Fruit fly (Drosophila melanogaster) whole organism, embryonic: ENCODE results near the gene Dbp73D.

Experiments
- CG11456 ChIP-seq: fragments of 200-800 bp; sonication (Bioruptor generic); IDR thresholded peaks from 3 replicates; pipeline ENCODE4 v1.3.6; 2022; ENCODE audit warnings: missing biosample characterization, missing genetic modification characterization
- CG11695 ChIP-seq: fragments of 200-800 bp; sonication (Bioruptor generic); IDR thresholded peaks from 3 replicates; pipeline ENCODE4 v1.3.6; 2022; ENCODE audit warnings: missing biosample characterization, missing genetic modification characterization
- CG13296 ChIP-seq: fragments of 200-800 bp; sonication (Bioruptor generic); optimal IDR thresholded peaks from 3 replicates; lab custom pipeline; 2018; ENCODE audit warnings: missing biosample characterization, mild to moderate bottlenecking, missing genetic modification characterization
- CG13775 ChIP-seq: fragments of 200-800 bp; sonication (Bioruptor generic); optimal IDR thresholded peaks from 3 replicates; lab custom pipeline; 2017; ENCODE audit warnings: missing biosample characterization, mild to moderate bottlenecking, missing genetic modification characterization
- CG14710 ChIP-seq: fragments of 200-800 bp; sonication (Bioruptor generic); optimal IDR thresholded peaks from 3 replicates; lab custom pipeline; 2019; ENCODE audit warnings: missing biosample characterization, mild to moderate bottlenecking, missing genetic modification characterization, moderate library complexity
- CG17829 ChIP-seq: fragments of 200-800 bp; optimal IDR thresholded peaks from 2 replicates; lab custom pipeline; 2019; ENCODE audit warnings: missing biosample characterization, mild to moderate bottlenecking, missing genetic modification characterization, moderate library complexity
- CG18476 ChIP-seq: fragments of 200-800 bp; sonication (Bioruptor generic); optimal IDR thresholded peaks from 2 replicates; lab custom pipeline; 2016; ENCODE audit warnings: missing biosample characterization, mild to moderate bottlenecking, missing genetic modification characterization
- CG18619 ChIP-seq: fragments of 200-800 bp; sonication (Bioruptor generic); optimal IDR thresholded peaks from 3 replicates; lab custom pipeline; 2017; ENCODE audit warnings: missing biosample characterization, mild to moderate bottlenecking, missing genetic modification characterization
- CG2116 ChIP-seq: fragments of 200-800 bp; sonication (Bioruptor generic); optimal IDR thresholded peaks from 3 replicates; lab custom pipeline; 2018; ENCODE audit warnings: missing biosample characterization, mild to moderate bottlenecking, missing genetic modification characterization
- CG2120 ChIP-seq: fragments of 200-800 bp; sonication (Bioruptor generic); optimal IDR thresholded peaks from 3 replicates; lab custom pipeline; 2016; ENCODE audit warnings: missing biosample characterization, missing genetic modification characterization
- CG2678 ChIP-seq: fragments of 200-800 bp; sonication (Bioruptor generic); optimal IDR thresholded peaks from 3 replicates; lab custom pipeline; 2019; ENCODE audit warnings: missing biosample characterization, mild to moderate bottlenecking, missing genetic modification characterization, moderate library complexity
- CG30403 ChIP-seq: fragments of 200-800 bp; sonication (Bioruptor generic); optimal IDR thresholded peaks from 3 replicates; lab custom pipeline; 2016; ENCODE audit warnings: missing biosample characterization, missing genetic modification characterization
- CG4617 ChIP-seq: fragments of 200-800 bp; sonication (Bioruptor generic); optimal IDR thresholded peaks from 3 replicates; lab custom pipeline; 2016; ENCODE audit warnings: missing biosample characterization, missing genetic modification characterization, borderline replicate concordance
- CG6272 ChIP-seq: fragments of 200-800 bp; sonication (Bioruptor generic); IDR thresholded peaks from 2 replicates; pipeline ENCODE4 v1.3.6; 2022; ENCODE audit warnings: missing biosample characterization, missing genetic modification characterization
- CG8290 ChIP-seq, 3 experiments: fragments of 200-800 bp; sonication (Bioruptor generic); optimal IDR thresholded peaks; 2 replicates each; lab custom pipeline; 2016 to 2019; ENCODE audit warnings: missing biosample characterization in 3 of 3, missing genetic modification characterization in 3 of 3, mild to moderate bottlenecking in 2 of 3, moderate library complexity in 1 of 3
- CG9437 ChIP-seq: fragments of 200-800 bp; sonication (Bioruptor generic); optimal IDR thresholded peaks from 2 replicates; lab custom pipeline; 2018; ENCODE audit warnings: missing biosample characterization, mild to moderate bottlenecking, missing genetic modification characterization
- CG9727 ChIP-seq: fragments of 200-800 bp; sonication (Bioruptor generic); optimal IDR thresholded peaks from 3 replicates; lab custom pipeline; 2017; ENCODE audit warnings: missing biosample characterization, mild to moderate bottlenecking, missing genetic modification characterization
- CG9817 ChIP-seq: fragments of 200-800 bp; sonication (Bioruptor generic); optimal IDR thresholded peaks from 2 replicates; lab custom pipeline; 2018; ENCODE audit warnings: missing biosample characterization, mild to moderate bottlenecking, missing genetic modification characterization, moderate library complexity
- Dip3 ChIP-seq: fragments of 200-800 bp; sonication (Bioruptor generic); optimal IDR thresholded peaks from 3 replicates; lab custom pipeline; 2016; ENCODE audit warnings: missing biosample characterization, missing genetic modification characterization
- Elba2 ChIP-seq: fragments of 200-800 bp; sonication (Bioruptor generic); optimal IDR thresholded peaks from 3 replicates; lab custom pipeline; 2016; ENCODE audit warnings: missing biosample characterization, missing genetic modification characterization
- Ets65A ChIP-seq: fragments of 200-800 bp; sonication (Bioruptor generic); peaks from one replicate; lab custom pipeline; 2016; ENCODE audit warnings: missing biosample characterization, missing genetic modification characterization
- Fer2 ChIP-seq: fragments of 200-800 bp; sonication (Bioruptor generic); optimal IDR thresholded peaks from 2 replicates; lab custom pipeline; 2018; ENCODE audit warnings: missing biosample characterization, mild to moderate bottlenecking, missing genetic modification characterization, moderate library complexity
- Hsf ChIP-seq: fragments of 200-800 bp; sonication (Bioruptor generic); optimal IDR thresholded peaks from 3 replicates; lab custom pipeline; 2016; ENCODE audit warnings: missing biosample characterization, missing genetic modification characterization
- Lhr ChIP-seq: fragments of 200-800 bp; sonication (Bioruptor generic); optimal IDR thresholded peaks from 3 replicates; lab custom pipeline; 2017; ENCODE audit warnings: mild to moderate bottlenecking, missing biosample characterization, missing genetic modification reagents, missing genetic modification characterization
- Max ChIP-seq: fragments of 200-800 bp; sonication (Bioruptor generic); optimal IDR thresholded peaks from 2 replicates; lab custom pipeline; 2016; ENCODE audit warnings: missing biosample characterization, mild to moderate bottlenecking, missing genetic modification characterization
- Myb ChIP-seq: fragments of 200-800 bp; sonication (Bioruptor generic); optimal IDR thresholded peaks from 2 replicates; lab custom pipeline; 2016; ENCODE audit warnings: missing biosample characterization, missing genetic modification characterization
- Nf-YA ChIP-seq: fragments of 200-800 bp; sonication (Bioruptor generic); IDR thresholded peaks from 2 replicates; pipeline ENCODE4 v1.3.6; 2022; ENCODE audit warnings: missing biosample characterization, missing genetic modification characterization
- NfI ChIP-seq: fragments of 200-800 bp; sonication (Bioruptor generic); optimal IDR thresholded peaks from 3 replicates; lab custom pipeline; 2018; ENCODE audit warnings: missing biosample characterization, mild to moderate bottlenecking, missing genetic modification characterization, moderate library complexity
- Oli ChIP-seq: fragments of 200-800 bp; sonication (Bioruptor generic); optimal IDR thresholded peaks from 2 replicates; lab custom pipeline; 2018; ENCODE audit warnings: missing biosample characterization, mild to moderate bottlenecking, missing genetic modification characterization, moderate library complexity
- Rfx ChIP-seq: fragments of 200-800 bp; sonication (Bioruptor generic); IDR thresholded peaks from 2 replicates; pipeline ENCODE4 v1.3.6; 2022; ENCODE audit warnings: missing biosample characterization, missing genetic modification characterization
- Spps ChIP-seq: fragments of 200-800 bp; sonication (Bioruptor generic); optimal IDR thresholded peaks from 2 replicates; lab custom pipeline; 2018; ENCODE audit warnings: missing biosample characterization, mild to moderate bottlenecking, missing genetic modification characterization
- Xbp1 ChIP-seq: fragments of 200-800 bp; sonication (Bioruptor generic); optimal IDR thresholded peaks from 3 replicates; lab custom pipeline; 2016; ENCODE audit warnings: missing biosample characterization, mild to moderate bottlenecking, missing genetic modification characterization
- ara ChIP-seq: fragments of 200-800 bp; sonication (Bioruptor generic); IDR thresholded peaks from 2 replicates; pipeline ENCODE4 v1.3.6; 2022; ENCODE audit warnings: missing biosample characterization, missing genetic modification characterization
- chn ChIP-seq: fragments of 200-800 bp; sonication (Bioruptor generic); optimal IDR thresholded peaks from 2 replicates; lab custom pipeline; 2016; ENCODE audit warnings: missing biosample characterization, missing genetic modification characterization
- dpn ChIP-seq, 2 experiments: fragments of 200-800 bp; sonication (Bioruptor generic); optimal IDR thresholded peaks; 3 replicates each; lab custom pipeline; 2016; ENCODE audit warnings: missing biosample characterization in 2 of 2, missing genetic modification characterization in 2 of 2
- ewg ChIP-seq: fragments of 200-800 bp; sonication (Bioruptor generic); optimal IDR thresholded peaks from 3 replicates; lab custom pipeline; 2017; ENCODE audit warnings: mild to moderate bottlenecking, missing biosample characterization, missing genetic modification reagents, missing genetic modification characterization
- fd3F ChIP-seq: fragments of 200-800 bp; sonication (Bioruptor generic); optimal IDR thresholded peaks from 2 replicates; lab custom pipeline; 2018; ENCODE audit warnings: missing biosample characterization, mild to moderate bottlenecking, missing genetic modification characterization, moderate library complexity
- gfzf ChIP-seq: fragments of 200-800 bp; sonication (Bioruptor generic); optimal IDR thresholded peaks from 2 replicates; lab custom pipeline; 2016; ENCODE audit warnings: missing biosample characterization, mild to moderate bottlenecking, missing genetic modification characterization, moderate library complexity
- grau ChIP-seq: fragments of 200-800 bp; optimal IDR thresholded peaks from 3 replicates; lab custom pipeline; 2019; ENCODE audit warnings: missing biosample characterization, mild to moderate bottlenecking, missing genetic modification characterization, moderate library complexity
- hkb ChIP-seq, 2 experiments: fragments of 200-800 bp in 1 of 2; fragments of >200 bp in 1 of 2; sonication (Bioruptor generic) in 1 of 2; IDR thresholded peaks in 1 of 2; optimal IDR thresholded peaks in 1 of 2; 2 replicates each; pipeline versions ENCODE4 v1.3.6 to Lab custom; 2017 to 2022; ENCODE audit warnings: missing biosample characterization in 1 of 2, missing genetic modification characterization in 1 of 2
- insv ChIP-seq, 2 experiments: fragments of 200-800 bp; sonication (Bioruptor generic); optimal IDR thresholded peaks; 3 replicates each; lab custom pipeline; 2016 to 2018; ENCODE audit warnings: missing biosample characterization in 2 of 2, missing genetic modification characterization in 2 of 2
- jigr1 ChIP-seq: fragments of 200-800 bp; sonication (Bioruptor generic); IDR thresholded peaks from 3 replicates; pipeline ENCODE4 v1.3.6; 2022; ENCODE audit warnings: missing biosample characterization, missing genetic modification characterization
- ken ChIP-seq: fragments of 200-800 bp; sonication (Bioruptor generic); IDR thresholded peaks from 3 replicates; pipeline ENCODE4 v1.3.6; 2022; ENCODE audit warnings: missing biosample characterization, missing genetic modification characterization
- kni ChIP-seq: fragments of 200-800 bp; sonication (Bioruptor generic); optimal IDR thresholded peaks from 3 replicates; lab custom pipeline; 2017; ENCODE audit warnings: mild to moderate bottlenecking, missing biosample characterization, missing genetic modification reagents, missing genetic modification characterization
- ranshi ChIP-seq: fragments of 200-800 bp; sonication (Bioruptor generic); IDR thresholded peaks from 2 replicates; pipeline ENCODE4 v1.3.6; 2022; ENCODE audit warnings: missing biosample characterization, missing genetic modification characterization
- sisA ChIP-seq: fragments of 200-800 bp; sonication (Bioruptor generic); IDR thresholded peaks from 2 replicates; pipeline ENCODE4 v1.3.6; 2022; ENCODE audit warnings: missing biosample characterization, missing genetic modification characterization
- tap ChIP-seq: fragments of 200-800 bp; optimal IDR thresholded peaks from 3 replicates; lab custom pipeline; 2019; ENCODE audit warnings: missing biosample characterization, mild to moderate bottlenecking, missing genetic modification characterization, moderate library complexity
- tin ChIP-seq: fragments of 200-800 bp; sonication (Bioruptor generic); optimal IDR thresholded peaks from 3 replicates; lab custom pipeline; 2016; ENCODE audit warnings: missing biosample characterization, missing genetic modification characterization
- unc-4 ChIP-seq: fragments of 200-800 bp; sonication (Bioruptor generic); IDR thresholded peaks from 2 replicates; pipeline ENCODE4 v1.3.6; 2022; ENCODE audit warnings: missing biosample characterization, missing genetic modification characterization; ENCODE audit not compliant: partially characterized antibody

The Dbp73D gene

dm6 chr3L:16779704-16780173, 49.1 kb upstream of the Dbp73D start, which contains the start of the genes mus302 and CG9705 (continued):
- TF ChIP-seq CG17829 (tag; lab: Kevin White, UChicago), result peak; percentile 63
- peak; percentile 46 for TF ChIP-seq Ets65A
- TF ChIP-seq kni (GFP tag; lab: Kevin White, UChicago), result no peak
- peak; percentile 38 for TF ChIP-seq NfI (GFP tag; lab: Kevin White, UChicago)
- TF ChIP-seq Hsf, result peak; percentile 46
- peak; percentile 17 for TF ChIP-seq CG18619
- TF ChIP-seq Dip3, result peak; percentile 7
- no peak for TF ChIP-seq Nf-YA (GFP tag; lab: Robert Waterston, UW)
- TF ChIP-seq tap (tag; lab: Kevin White, UChicago), result peak; percentile 1
- peak; percentile 11 for TF ChIP-seq Max (GFP tag; lab: Kevin White, UChicago)
- peak; percentile 40; the same call in 1 of the 2 replicates for TF ChIP-seq ranshi (GFP tag; lab: Robert Waterston, UW)
- 0 out of 3 replicates have a peak, but pooled peaks have one; percentile 26 for TF ChIP-seq CG11695
- TF ChIP-seq Xbp1 (GFP tag; lab: Kevin White, UChicago), result peak; percentile 65
- peak; percentile 8 for TF ChIP-seq Oli
- peak; percentile 81 for TF ChIP-seq CG30403 (GFP tag; lab: Kevin White, UChicago)
- peak; percentile 55 for TF ChIP-seq CG2120 (GFP tag; lab: Kevin White, UChicago)
- TF ChIP-seq CG9727 (GFP tag; lab: Kevin White, UChicago), result peak; percentile 44
- TF ChIP-seq CG13775 (GFP tag; lab: Kevin White, UChicago), result peak; percentile 63
- TF ChIP-seq ewg (GFP tag; lab: Kevin White, UChicago), result peak; percentile 24
- TF ChIP-seq CG6272 (GFP tag; lab: Robert Waterston, UW), result 0 out of 2 replicates have a peak, but pooled peaks have one; percentile 18
- 0 out of 3 replicates have a peak, but pooled peaks have one; percentile 23 for TF ChIP-seq CG11456
- TF ChIP-seq chn (GFP tag; lab: Kevin White, UChicago), result no peak
- no peak for TF ChIP-seq Spps (tag; lab: Kevin White, UChicago)
- peak; percentile 21; the same call in 1 of the 2 replicates for TF ChIP-seq ara (GFP tag; lab: Robert Waterston, UW)
- TF ChIP-seq insv (GFP tag; optimal IDR thresholded peaks at IDR 0.05; lab: Kevin White, UChicago), result no peak
- peak; percentile 58 for TF ChIP-seq Myb (GFP tag; lab: Kevin White, UChicago)
- TF ChIP-seq CG4617 (GFP tag; lab: Kevin White, UChicago), result peak; percentile 53
- 0 out of 3 replicates have a peak, but pooled peaks have one; percentile 19 for TF ChIP-seq ken (GFP tag; lab: Robert Waterston, UW)
- TF ChIP-seq grau (tag; lab: Kevin White, UChicago), result peak; percentile 64
- TF ChIP-seq dpn (GFP tag; optimal IDR thresholded peaks at IDR 0.05; lab: Kevin White, UChicago), result peak; percentile 8 to 56
- peak; percentile 68 for TF ChIP-seq gfzf (GFP tag; lab: Kevin White, UChicago)
- peak; percentile 66 for TF ChIP-seq unc-4 (GFP tag; lab: Robert Waterston, UW)
- TF ChIP-seq CG9817, result peak; percentile 56
- peak; percentile 30 for TF ChIP-seq CG13296 (GFP tag; lab: Kevin White, UChicago)
- TF ChIP-seq Elba2, result peak; percentile 32
- no peak for TF ChIP-seq hkb (optimal IDR thresholded peaks at IDR 0.05; lab: Kevin White, UChicago)
- 0 out of 2 replicates have a peak, but pooled peaks have one; percentile 17 for TF ChIP-seq hkb (GFP tag; IDR thresholded peaks at IDR 0.05; lab: Robert Waterston, UW)
- peak; percentile 20 for TF ChIP-seq CG18476
- TF ChIP-seq tin (GFP tag; lab: Kevin White, UChicago), result peak; percentile 34
- peak; percentile 61 for TF ChIP-seq Lhr (GFP tag; lab: Kevin White, UChicago)
- TF ChIP-seq Rfx (GFP tag; lab: Robert Waterston, UW), result peak; percentile 68; the same call in 1 of the 2 replicates
- TF ChIP-seq CG2678 (tag; lab: Kevin White, UChicago), result peak; percentile 69
- peak; percentile 78 for TF ChIP-seq CG14710 (tag; lab: Kevin White, UChicago)
- TF ChIP-seq CG2116 (GFP tag; lab: Kevin White, UChicago), result peak; percentile 48
- TF ChIP-seq CG8290 (GFP tag; optimal IDR thresholded peaks at IDR 0.05; lab: Kevin White, UChicago), result peak; percentile 31
- no peak for TF ChIP-seq CG8290 (tag; optimal IDR thresholded peaks at IDR 0.05; lab: Kevin White, UChicago)
- peak; percentile 22 for TF ChIP-seq fd3F (GFP tag; lab: Kevin White, UChicago)
- TF ChIP-seq CG9437 (GFP tag; lab: Kevin White, UChicago), result peak; percentile 21
- peak; percentile 38 for TF ChIP-seq Fer2
- no peak for TF ChIP-seq jigr1 (GFP tag; lab: Robert Waterston, UW)
- TF ChIP-seq sisA, result no peak
